Fruit fly (Drosophila melanogaster) whole organism, embryonic: ENCODE measurements around the gene CG3149.

Source experiments
- Aef1 ChIP-seq: fragments of 200-800 bp; sonication (Bioruptor generic); IDR thresholded peaks from 3 replicates; pipeline ENCODE4 v1.3.6; 2022; ENCODE audit warnings: missing biosample characterization, missing genetic modification characterization
- B-H1 ChIP-seq: fragments of 200-800 bp; sonication (Bioruptor generic); IDR thresholded peaks from 3 replicates; pipeline ENCODE4 v1.3.6; 2022; ENCODE audit warnings: missing biosample characterization, missing genetic modification characterization
- C15 ChIP-seq: fragments of 200-800 bp; sonication (Bioruptor generic); IDR thresholded peaks from 3 replicates; pipeline ENCODE4 v1.3.6; 2022; ENCODE audit warnings: missing biosample characterization, missing genetic modification characterization
- CG10147 ChIP-seq: fragments of 200-800 bp; sonication (Bioruptor generic); optimal IDR thresholded peaks from 2 replicates; lab custom pipeline; 2019; ENCODE audit warnings: missing biosample characterization, mild to moderate bottlenecking, missing genetic modification characterization, moderate library complexity
- CG10565 ChIP-seq: fragments of 200-800 bp; sonication (Bioruptor generic); optimal IDR thresholded peaks from 3 replicates; lab custom pipeline; 2016; ENCODE audit warnings: missing biosample characterization, mild to moderate bottlenecking, missing genetic modification characterization
- CG11695 ChIP-seq: fragments of 200-800 bp; sonication (Bioruptor generic); IDR thresholded peaks from 3 replicates; pipeline ENCODE4 v1.3.6; 2022; ENCODE audit warnings: missing biosample characterization, missing genetic modification characterization
- CG15073 ChIP-seq: fragments of 200-800 bp; sonication (Bioruptor generic); optimal IDR thresholded peaks from 2 replicates; lab custom pipeline; 2016; ENCODE audit warnings: missing biosample characterization, missing genetic modification characterization
- CG1529 ChIP-seq: fragments of 200-800 bp; sonication (Bioruptor generic); optimal IDR thresholded peaks from 3 replicates; lab custom pipeline; 2018; ENCODE audit warnings: missing biosample characterization, missing genetic modification characterization
- CG15514 ChIP-seq: fragments of 200-800 bp; sonication (Bioruptor generic); optimal IDR thresholded peaks from 3 replicates; lab custom pipeline; 2017; ENCODE audit warnings: missing biosample characterization, missing genetic modification characterization, mild to moderate bottlenecking, moderate library complexity, missing genetic modification reagents
- CG1603 ChIP-seq: fragments of 200-800 bp; sonication (Bioruptor generic); optimal IDR thresholded peaks from 2 replicates; lab custom pipeline; 2019; ENCODE audit warnings: missing biosample characterization, mild to moderate bottlenecking, missing genetic modification characterization, moderate library complexity
- CG16779 ChIP-seq: fragments of 200-800 bp; sonication (Bioruptor generic); IDR thresholded peaks from 2 replicates; pipeline ENCODE4 v1.3.6; 2022; ENCODE audit warnings: missing biosample characterization, missing genetic modification characterization
- CG18011 ChIP-seq: fragments of 200-800 bp; sonication (Bioruptor generic); optimal IDR thresholded peaks from 2 replicates; lab custom pipeline; 2017; ENCODE audit warnings: missing biosample characterization, missing genetic modification characterization, mild to moderate bottlenecking, moderate library complexity, missing genotype
- CG33557 ChIP-seq: fragments of 200-800 bp; sonication (Bioruptor generic); optimal IDR thresholded peaks from 2 replicates; lab custom pipeline; 2019; ENCODE audit warnings: missing biosample characterization, mild to moderate bottlenecking, missing genetic modification characterization, moderate library complexity
- CG4282 ChIP-seq: fragments of 200-800 bp; sonication (Bioruptor generic); optimal IDR thresholded peaks from 2 replicates; lab custom pipeline; 2016; ENCODE audit warnings: missing biosample characterization, missing genetic modification characterization
- CG6254 ChIP-seq: fragments of 200-800 bp; sonication (Bioruptor generic); optimal IDR thresholded peaks from 3 replicates; lab custom pipeline; 2017; ENCODE audit warnings: mild to moderate bottlenecking, missing biosample characterization, missing genetic modification reagents, missing genetic modification characterization
- CG7372 ChIP-seq: fragments of 200-800 bp; sonication (Bioruptor generic); IDR thresholded peaks from 2 replicates; pipeline ENCODE4 v1.3.6; 2022; ENCODE audit warnings: missing biosample characterization, missing genetic modification characterization
- CG8089 ChIP-seq: fragments of 200-800 bp; sonication (Bioruptor generic); optimal IDR thresholded peaks from 3 replicates; lab custom pipeline; 2016; ENCODE audit warnings: missing biosample characterization, missing genetic modification characterization
- CG8924 ChIP-seq: fragments of 200-800 bp; optimal IDR thresholded peaks from 3 replicates; lab custom pipeline; 2019; ENCODE audit warnings: missing biosample characterization, mild to moderate bottlenecking, missing genetic modification characterization, moderate library complexity
- CG8944 ChIP-seq: fragments of 200-800 bp; sonication (Bioruptor generic); optimal IDR thresholded peaks from 3 replicates; lab custom pipeline; 2016; ENCODE audit warnings: missing biosample characterization, missing genetic modification characterization
- CG9609 ChIP-seq: fragments of 200-800 bp; sonication (Bioruptor generic); optimal IDR thresholded peaks from 3 replicates; lab custom pipeline; 2016; ENCODE audit warnings: missing biosample characterization, missing genetic modification characterization
- D19A ChIP-seq: fragments of 200-800 bp; optimal IDR thresholded peaks from 3 replicates; lab custom pipeline; 2019; ENCODE audit warnings: missing biosample characterization, mild to moderate bottlenecking, missing genetic modification characterization, moderate library complexity
- Dip3 ChIP-seq: fragments of 200-800 bp; sonication (Bioruptor generic); optimal IDR thresholded peaks from 3 replicates; lab custom pipeline; 2016; ENCODE audit warnings: missing biosample characterization, missing genetic modification characterization
- Drgx ChIP-seq: fragments of 200-800 bp; sonication (Bioruptor generic); IDR thresholded peaks from 2 replicates; pipeline ENCODE4 v1.3.6; 2022; ENCODE audit warnings: missing biosample characterization, missing genetic modification characterization
- HLHmδ ChIP-seq: fragments of 200-800 bp; sonication (Bioruptor generic); optimal IDR thresholded peaks from 2 replicates; lab custom pipeline; 2018; ENCODE audit warnings: missing biosample characterization, mild to moderate bottlenecking, missing genetic modification characterization, moderate library complexity
- HmgD ChIP-seq: fragments of 200-800 bp; sonication (Bioruptor generic); optimal IDR thresholded peaks from 3 replicates; lab custom pipeline; 2016; ENCODE audit warnings: missing biosample characterization, missing genetic modification characterization
- Hr3 ChIP-seq: fragments of 200-800 bp; sonication (Bioruptor generic); optimal IDR thresholded peaks from 3 replicates; lab custom pipeline; 2016; ENCODE audit warnings: missing biosample characterization, missing genetic modification characterization
- Kr ChIP-seq: fragments of 200-800 bp; sonication (Bioruptor generic); optimal IDR thresholded peaks from 2 replicates; lab custom pipeline; 2017; ENCODE audit warnings: missing biosample characterization, mild to moderate bottlenecking, missing genetic modification characterization
- Nf-YB ChIP-seq: fragments of 200-800 bp; sonication (Bioruptor generic); optimal IDR thresholded peaks from 3 replicates; lab custom pipeline; 2019; ENCODE audit warnings: missing biosample characterization, mild to moderate bottlenecking, missing genetic modification characterization, moderate library complexity
- Oaz ChIP-seq: fragments of 200-800 bp; sonication (Bioruptor generic); IDR thresholded peaks from 2 replicates; pipeline ENCODE4 v1.3.6; 2022; ENCODE audit warnings: missing biosample characterization, missing genetic modification characterization
- Ravus ChIP-seq: fragments of 200-800 bp; sonication (Bioruptor generic); IDR thresholded peaks from 2 replicates; pipeline ENCODE4 v1.3.6; 2022; ENCODE audit warnings: missing biosample characterization, missing genetic modification characterization
- Sin3A ChIP-seq: fragments of >200 bp; optimal IDR thresholded peaks from 2 replicates; lab custom pipeline; 2018
- YL-1 ChIP-seq: fragments of 200-800 bp; sonication (Bioruptor generic); optimal IDR thresholded peaks from 3 replicates; lab custom pipeline; 2017; ENCODE audit warnings: missing biosample characterization, mild to moderate bottlenecking, missing genetic modification characterization
- az2 ChIP-seq: fragments of 200-800 bp; sonication (Bioruptor generic); optimal IDR thresholded peaks from 3 replicates; lab custom pipeline; 2016; ENCODE audit warnings: missing biosample characterization, missing genetic modification characterization
- caup ChIP-seq: fragments of 200-800 bp; sonication (Bioruptor generic); optimal IDR thresholded peaks from 3 replicates; lab custom pipeline; 2017; ENCODE audit warnings: missing biosample characterization, mild to moderate bottlenecking, missing genetic modification characterization, moderate library complexity; ENCODE audit not compliant: severe bottlenecking
- dati ChIP-seq: fragments of 200-800 bp; sonication (Bioruptor generic); IDR thresholded peaks from 2 replicates; pipeline ENCODE4 v1.3.6; 2022; ENCODE audit warnings: missing biosample characterization, missing genetic modification characterization
- ftz-f1 ChIP-seq: fragments of 200-800 bp; sonication (Bioruptor generic); optimal IDR thresholded peaks from 2 replicates; lab custom pipeline; 2016; ENCODE audit warnings: missing biosample characterization, missing genetic modification characterization
- hb ChIP-seq: fragments of 200-800 bp; sonication (Bioruptor generic); IDR thresholded peaks from 3 replicates; pipeline ENCODE4 v1.3.6; 2022; ENCODE audit warnings: missing biosample characterization, missing genetic modification characterization; ENCODE audit not compliant: partially characterized antibody
- kah ChIP-seq: fragments of 200-800 bp; sonication (Bioruptor generic); optimal IDR thresholded peaks from 2 replicates; lab custom pipeline; 2018; ENCODE audit warnings: missing biosample characterization, mild to moderate bottlenecking, missing genetic modification characterization
- lov ChIP-seq, 2 experiments: fragments of 200-800 bp in 1 of 2; fragments of >200 bp in 1 of 2; sonication (Bioruptor generic) in 1 of 2; IDR thresholded peaks in 1 of 2; optimal IDR thresholded peaks in 1 of 2; 2 replicates in 1 of 2; 3 replicates in 1 of 2; pipeline versions ENCODE4 v1.3.6 to Lab custom; 2017 to 2022; ENCODE audit warnings: missing biosample characterization in 1 of 2, missing genetic modification characterization in 1 of 2
- maf-S ChIP-seq: fragments of 200-800 bp; sonication (Bioruptor generic); optimal IDR thresholded peaks from 2 replicates; lab custom pipeline; 2016; ENCODE audit warnings: missing biosample characterization, missing genetic modification characterization
- nom ChIP-seq: fragments of 200-800 bp; sonication (Bioruptor generic); optimal IDR thresholded peaks from 2 replicates; lab custom pipeline; 2017; ENCODE audit warnings: missing biosample characterization, missing genetic modification characterization, mild to moderate bottlenecking, moderate library complexity, missing genetic modification reagents
- otp ChIP-seq: fragments of 200-800 bp; sonication (Bioruptor generic); IDR thresholded peaks from 3 replicates; pipeline ENCODE4, ENCODE4 v1.3.6; 2022; ENCODE audit warnings: missing biosample characterization, missing genetic modification characterization
- phol ChIP-seq: fragments of 200-800 bp; sonication (Bioruptor generic); optimal IDR thresholded peaks from 3 replicates; lab custom pipeline; 2018; ENCODE audit warnings: missing biosample characterization, mild to moderate bottlenecking, missing genetic modification characterization, moderate library complexity
- pita ChIP-seq: fragments of 200-800 bp; sonication (Bioruptor generic); optimal IDR thresholded peaks from 2 replicates; lab custom pipeline; 2017; ENCODE audit warnings: missing biosample characterization, mild to moderate bottlenecking, missing genetic modification characterization
- pros ChIP-seq: fragments of 200-800 bp; sonication (Bioruptor generic); optimal IDR thresholded peaks from 3 replicates; lab custom pipeline; 2019; ENCODE audit warnings: missing biosample characterization, mild to moderate bottlenecking, missing genetic modification characterization, moderate library complexity
- ranshi ChIP-seq: fragments of 200-800 bp; sonication (Bioruptor generic); IDR thresholded peaks from 2 replicates; pipeline ENCODE4 v1.3.6; 2022; ENCODE audit warnings: missing biosample characterization, missing genetic modification characterization
- scrt ChIP-seq: fragments of 200-800 bp; sonication (Bioruptor generic); optimal IDR thresholded peaks from 2 replicates; lab custom pipeline; 2018; ENCODE audit warnings: missing biosample characterization, mild to moderate bottlenecking, missing genetic modification characterization, moderate library complexity
- ssp ChIP-seq: fragments of 200-800 bp; sonication (Bioruptor generic); IDR thresholded peaks from 2 replicates; pipeline ENCODE4 v1.3.6; 2022; ENCODE audit warnings: missing biosample characterization, missing genetic modification characterization

Gene CG3149

dm6 chrX:5699824-5700498 lies 5.0 kb upstream of the CG3149 start (continued):
- TF ChIP-seq CG15514 (GFP tag; lab: Kevin White, UChicago) (peak; percentile 21), CG4282 (GFP tag; lab: Kevin White, UChicago) (no peak), Aef1 (GFP tag; lab: Robert Waterston, UW) (peak; percentile 40), CG8944 (GFP tag; lab: Kevin White, UChicago) (peak; percentile 22), CG1603 (tag; lab: Kevin White, UChicago) (peak; percentile 78), CG33557 (GFP tag; lab: Kevin White, UChicago) (no peak), phol (tag; lab: Kevin White, UChicago) (peak; percentile 75), CG1529 (GFP tag; lab: Kevin White, UChicago) (peak; percentile 52), Sin3A (no peak), az2 (GFP tag; lab: Kevin White, UChicago) (peak; percentile 43), CG18011 (GFP tag; lab: Kevin White, UChicago) (peak; percentile 7), Nf-YB (peak; percentile 39), ranshi (GFP tag; lab: Robert Waterston, UW) (peak; percentile 40; the same call in 1 of the 2 replicates), scrt (peak; percentile 49), nom (GFP tag; lab: Kevin White, UChicago) (no peak), CG9609 (GFP tag; lab: Kevin White, UChicago) (peak; percentile 15), ssp (GFP tag; lab: Robert Waterston, UW) (0 out of 2 replicates have a peak, but pooled peaks have one; percentile 33), Drgx (GFP tag; lab: Robert Waterston, UW) (peak; percentile 38), CG8924 (tag; lab: Kevin White, UChicago) (peak; percentile 67)
- TF ChIP-seq, all 482 proteins: peak for 256

- peak; percentile 9 for TF ChIP-seq caup
- TF ChIP-seq C15 = no peak
- no peak for TF ChIP-seq pros
- TF ChIP-seq maf-S (GFP tag; lab: Kevin White, UChicago) = no peak
- TF ChIP-seq ftz-f1 (GFP tag; lab: Kevin White, UChicago) = no peak
- no peak for TF ChIP-seq CG7372 (GFP tag; lab: Robert Waterston, UW)
- no peak for TF ChIP-seq kah (GFP tag; lab: Kevin White, UChicago)
- TF ChIP-seq Kr = no peak
- TF ChIP-seq dati (GFP tag; lab: Robert Waterston, UW) = no peak
- TF ChIP-seq Ravus (GFP tag; lab: Robert Waterston, UW) = no peak
- no peak for TF ChIP-seq Oaz (GFP tag; lab: Robert Waterston, UW)
- no peak for TF ChIP-seq otp (GFP tag; lab: Robert Waterston, UW)
- no peak for TF ChIP-seq CG15073 (GFP tag; lab: Kevin White, UChicago)
- TF ChIP-seq HmgD (GFP tag; lab: Kevin White, UChicago) = no peak
- no peak for TF ChIP-seq CG6254 (GFP tag; lab: Kevin White, UChicago)
- TF ChIP-seq Hr3 (GFP tag; lab: Kevin White, UChicago) = peak; percentile 38
- TF ChIP-seq Dip3 (GFP tag; lab: Kevin White, UChicago) = no peak
- no peak for TF ChIP-seq HLHmδ (GFP tag; lab: Kevin White, UChicago)
- TF ChIP-seq CG10565 = no peak
- TF ChIP-seq D19A = no peak
- no peak for TF ChIP-seq pita
- no peak for TF ChIP-seq CG8089 (GFP tag; lab: Kevin White, UChicago)
- no peak for TF ChIP-seq B-H1
- no peak for TF ChIP-seq YL-1 (GFP tag; lab: Kevin White, UChicago)
- TF ChIP-seq hb = no peak
- TF ChIP-seq CG16779 (GFP tag; lab: Robert Waterston, UW) = no peak
- peak; percentile 47 for TF ChIP-seq CG10147
- peak; percentile 50; the same call in 2 of the 3 replicates for TF ChIP-seq CG11695
- no peak for TF ChIP-seq lov (optimal IDR thresholded peaks at IDR 0.05; lab: Kevin White, UChicago)
- no peak for TF ChIP-seq lov (GFP tag; IDR thresholded peaks at IDR 0.05; lab: Robert Waterston, UW)
Measured at dm6 chrX:5698087-5698727, 3.2 kb upstream of the CG3149 start, which contains the start of gene AdamTS-B. Gene AdamTS-B, plus strand, starts transcription at chrX:5698557.
